Fruit fly (Drosophila melanogaster) S2 (cell line): ENCODE measurements around the gene Acsf3.

ENCODE experiments used
- CG8478 ChIP-seq: fragments of >200 bp; optimal IDR thresholded peaks from 2 replicates; lab custom pipeline; 2018
- CTCF ChIP-seq, 2 experiments: fragments of >200 bp; optimal IDR thresholded peaks; 2 replicates each; lab custom pipeline; 2018

Acsf3 gene

dm6 chrX:7377840-7378239, 49.0 kb downstream of the Acsf3 start, which contains the start of gene CheA7a:
CheA7a (plus strand) TSS chrX:7378140.
- no peak for TF ChIP-seq CTCF (optimal IDR thresholded peaks at IDR 0.05; lab: Kevin White, UChicago)
- TF ChIP-seq CG8478 (lab: Kevin White, UChicago) = no peak

DNA sequence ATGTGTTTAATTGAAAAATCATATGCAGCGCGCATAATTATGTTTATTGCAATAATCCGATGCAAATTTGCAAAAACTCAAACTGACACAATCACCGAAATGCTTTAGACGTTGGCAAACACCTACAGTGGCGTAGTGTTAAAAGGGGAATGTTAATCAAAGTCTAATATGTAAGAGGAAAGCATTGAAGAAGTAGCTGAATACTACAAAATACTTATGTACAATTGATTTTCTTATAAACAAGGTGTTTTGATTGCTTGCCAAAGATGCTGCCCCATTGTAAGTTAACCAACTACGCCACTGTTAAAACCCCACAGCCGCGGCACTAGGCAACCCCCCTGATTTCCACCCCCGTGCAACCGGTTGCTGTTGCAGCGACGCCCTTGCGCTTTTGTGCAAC, 50.7 kb downstream of the Acsf3 start:
- TF ChIP-seq CTCF (optimal IDR thresholded peaks at IDR 0.05; lab: Kevin White, UChicago) (no peak), CG8478 (lab: Kevin White, UChicago) (no peak)
